Fruit fly (Drosophila melanogaster) whole organism, embryonic: ENCODE results near the gene bi.
A peak's percentile ranks its signal among the peaks of the same experiment; 100 is the strongest.

Source experiments
- Aef1 ChIP-seq: fragments of 200-800 bp; sonication (Bioruptor generic); IDR thresholded peaks from 3 replicates; pipeline ENCODE4 v1.3.6; 2022; ENCODE audit warnings: missing biosample characterization, missing genetic modification characterization
- C15 ChIP-seq: fragments of 200-800 bp; sonication (Bioruptor generic); IDR thresholded peaks from 3 replicates; pipeline ENCODE4 v1.3.6; 2022; ENCODE audit warnings: missing biosample characterization, missing genetic modification characterization
- CG10147 ChIP-seq: fragments of 200-800 bp; sonication (Bioruptor generic); optimal IDR thresholded peaks from 2 replicates; lab custom pipeline; 2019; ENCODE audit warnings: missing biosample characterization, mild to moderate bottlenecking, missing genetic modification characterization, moderate library complexity
- CG10654 ChIP-seq: fragments of 200-800 bp; sonication (Bioruptor generic); optimal IDR thresholded peaks from 2 replicates; lab custom pipeline; 2016; ENCODE audit warnings: missing biosample characterization, missing genetic modification characterization
- CG10959 ChIP-seq: fragments of 200-800 bp; sonication (Bioruptor generic); IDR thresholded peaks from 2 replicates; pipeline ENCODE4 v1.3.6; 2022; ENCODE audit warnings: missing biosample characterization, missing genetic modification characterization
- CG12219 ChIP-seq: fragments of 200-800 bp; sonication (Bioruptor generic); optimal IDR thresholded peaks from 3 replicates; lab custom pipeline; 2018; ENCODE audit warnings: missing biosample characterization, mild to moderate bottlenecking, missing genetic modification characterization
- CG12942 ChIP-seq: fragments of 200-800 bp; sonication (Bioruptor generic); optimal IDR thresholded peaks from 3 replicates; lab custom pipeline; 2016; ENCODE audit warnings: missing biosample characterization, missing genetic modification characterization
- CG13424 ChIP-seq: fragments of 200-800 bp; sonication (Bioruptor generic); optimal IDR thresholded peaks from 2 replicates; lab custom pipeline; 2019; ENCODE audit warnings: missing biosample characterization, mild to moderate bottlenecking, missing genetic modification characterization, moderate library complexity
- CG13775 ChIP-seq: fragments of 200-800 bp; sonication (Bioruptor generic); optimal IDR thresholded peaks from 3 replicates; lab custom pipeline; 2017; ENCODE audit warnings: missing biosample characterization, mild to moderate bottlenecking, missing genetic modification characterization
- CG15269 ChIP-seq: fragments of 200-800 bp; sonication (Bioruptor generic); optimal IDR thresholded peaks from 2 replicates; lab custom pipeline; 2018; ENCODE audit warnings: missing biosample characterization, mild to moderate bottlenecking, missing genetic modification characterization, moderate library complexity
- CG15479 ChIP-seq: fragments of 200-800 bp; sonication (Bioruptor generic); optimal IDR thresholded peaks from 3 replicates; lab custom pipeline; 2019; ENCODE audit warnings: missing biosample characterization, mild to moderate bottlenecking, missing genetic modification characterization, moderate library complexity
- CG18011 ChIP-seq: fragments of 200-800 bp; sonication (Bioruptor generic); optimal IDR thresholded peaks from 2 replicates; lab custom pipeline; 2017; ENCODE audit warnings: missing biosample characterization, missing genetic modification characterization, mild to moderate bottlenecking, moderate library complexity, missing genotype
- CG2199 ChIP-seq: fragments of 200-800 bp; sonication (Bioruptor generic); IDR thresholded peaks from 3 replicates; pipeline ENCODE4 v1.3.6; 2022; ENCODE audit warnings: missing biosample characterization, missing genetic modification characterization
- CG2875 ChIP-seq: fragments of 200-800 bp; sonication (Bioruptor generic); optimal IDR thresholded peaks from 2 replicates; lab custom pipeline; 2017; ENCODE audit warnings: missing biosample characterization, mild to moderate bottlenecking, missing genetic modification characterization, missing genetic modification reagents
- CG32532 ChIP-seq: fragments of 200-800 bp; sonication (Bioruptor generic); IDR thresholded peaks from 2 replicates; pipeline ENCODE4 v1.3.6; 2022; ENCODE audit warnings: missing biosample characterization, missing genetic modification characterization
- CG4707 ChIP-seq: fragments of 200-800 bp; sonication (Bioruptor generic); optimal IDR thresholded peaks from 2 replicates; lab custom pipeline; 2018; ENCODE audit warnings: missing biosample characterization, mild to moderate bottlenecking, missing genetic modification characterization, moderate library complexity
- CG4820 ChIP-seq: fragments of 200-800 bp; sonication (Bioruptor generic); optimal IDR thresholded peaks from 3 replicates; lab custom pipeline; 2016; ENCODE audit warnings: missing biosample characterization, missing genetic modification characterization
- CG7556 ChIP-seq: fragments of 200-800 bp; sonication (Bioruptor generic); optimal IDR thresholded peaks from 2 replicates; lab custom pipeline; 2017; ENCODE audit warnings: missing biosample characterization, mild to moderate bottlenecking, missing genetic modification characterization
- CG9876 ChIP-seq: fragments of 200-800 bp; sonication (Bioruptor generic); optimal IDR thresholded peaks from 2 replicates; lab custom pipeline; 2016; ENCODE audit warnings: missing biosample characterization, missing genetic modification characterization
- CrebB ChIP-seq: fragments of 200-800 bp; sonication (Bioruptor generic); optimal IDR thresholded peaks from 3 replicates; lab custom pipeline; 2018; ENCODE audit warnings: missing biosample characterization, mild to moderate bottlenecking, missing genetic modification characterization
- Dad ChIP-seq: fragments of 200-800 bp; sonication (Bioruptor generic); optimal IDR thresholded peaks from 3 replicates; lab custom pipeline; 2016; ENCODE audit warnings: missing biosample characterization, missing genetic modification characterization
- Dfd ChIP-seq, 2 experiments: fragments of >200 bp; optimal IDR thresholded peaks; 2 replicates each; lab custom pipeline; 2017; ENCODE audit warnings: missing biosample characterization in 2 of 2, missing genetic modification characterization in 2 of 2
- Doc3 ChIP-seq: fragments of 200-800 bp; sonication (Bioruptor generic); IDR thresholded peaks from 3 replicates; pipeline ENCODE4 v1.3.6; 2022; ENCODE audit warnings: missing biosample characterization, missing genetic modification characterization; ENCODE audit not compliant: partially characterized antibody
- Hmx ChIP-seq: fragments of 200-800 bp; sonication (Bioruptor generic); optimal IDR thresholded peaks from 2 replicates; lab custom pipeline; 2016; ENCODE audit warnings: missing biosample characterization, missing genetic modification characterization
- Hsf ChIP-seq: fragments of 200-800 bp; sonication (Bioruptor generic); optimal IDR thresholded peaks from 3 replicates; lab custom pipeline; 2016; ENCODE audit warnings: missing biosample characterization, missing genetic modification characterization
- MBD-R2 ChIP-seq: fragments of 200-800 bp; sonication (Bioruptor generic); IDR thresholded peaks from 2 replicates; pipeline ENCODE4 v1.3.6; 2022; ENCODE audit warnings: missing biosample characterization, missing genetic modification characterization
- Max ChIP-seq: fragments of 200-800 bp; sonication (Bioruptor generic); optimal IDR thresholded peaks from 2 replicates; lab custom pipeline; 2016; ENCODE audit warnings: missing biosample characterization, mild to moderate bottlenecking, missing genetic modification characterization
- Nf-YB ChIP-seq: fragments of 200-800 bp; sonication (Bioruptor generic); optimal IDR thresholded peaks from 3 replicates; lab custom pipeline; 2019; ENCODE audit warnings: missing biosample characterization, mild to moderate bottlenecking, missing genetic modification characterization, moderate library complexity
- Pdp1 ChIP-seq, 2 experiments: fragments of 200-800 bp; sonication (Bioruptor generic); optimal IDR thresholded peaks; 3 replicates each; lab custom pipeline; 2016; ENCODE audit warnings: missing biosample characterization in 2 of 2, missing genetic modification characterization in 2 of 2, mild to moderate bottlenecking in 1 of 2, moderate library complexity in 1 of 2
- Sox100B ChIP-seq: fragments of 200-800 bp; sonication (Bioruptor generic); optimal IDR thresholded peaks from 3 replicates; lab custom pipeline; 2018; ENCODE audit warnings: missing biosample characterization, mild to moderate bottlenecking, missing genetic modification characterization
- Taf1 ChIP-seq: fragments of 200-800 bp; sonication (Bioruptor generic); IDR thresholded peaks from 2 replicates; pipeline ENCODE4 v1.3.6; 2022; ENCODE audit warnings: missing biosample characterization, missing genetic modification characterization
- bcd ChIP-seq: fragments of 200-800 bp; sonication (Bioruptor generic); optimal IDR thresholded peaks from 2 replicates; lab custom pipeline; 2017; ENCODE audit warnings: missing biosample characterization, mild to moderate bottlenecking, missing genetic modification characterization
- btn ChIP-seq: fragments of 200-800 bp; sonication (Bioruptor generic); optimal IDR thresholded peaks from 2 replicates; lab custom pipeline; 2016; ENCODE audit warnings: missing biosample characterization, missing genetic modification characterization
- cas ChIP-seq: fragments of 200-800 bp; sonication (Bioruptor generic); IDR thresholded peaks from 2 replicates; pipeline ENCODE4 v1.3.6; 2022; ENCODE audit warnings: missing biosample characterization, missing genetic modification characterization
- caup ChIP-seq: fragments of 200-800 bp; sonication (Bioruptor generic); optimal IDR thresholded peaks from 3 replicates; lab custom pipeline; 2017; ENCODE audit warnings: missing biosample characterization, mild to moderate bottlenecking, missing genetic modification characterization, moderate library complexity; ENCODE audit not compliant: severe bottlenecking
- dpn ChIP-seq, 2 experiments: fragments of 200-800 bp; sonication (Bioruptor generic); optimal IDR thresholded peaks; 3 replicates each; lab custom pipeline; 2016; ENCODE audit warnings: missing biosample characterization in 2 of 2, missing genetic modification characterization in 2 of 2
- grn ChIP-seq: fragments of 200-800 bp; sonication (Bioruptor generic); optimal IDR thresholded peaks from 3 replicates; lab custom pipeline; 2017; ENCODE audit warnings: missing biosample characterization, missing genetic modification characterization
- hkb ChIP-seq, 2 experiments: fragments of 200-800 bp in 1 of 2; fragments of >200 bp in 1 of 2; sonication (Bioruptor generic) in 1 of 2; IDR thresholded peaks in 1 of 2; optimal IDR thresholded peaks in 1 of 2; 2 replicates each; pipeline versions ENCODE4 v1.3.6 to Lab custom; 2017 to 2022; ENCODE audit warnings: missing biosample characterization in 1 of 2, missing genetic modification characterization in 1 of 2
- insv ChIP-seq, 2 experiments: fragments of 200-800 bp; sonication (Bioruptor generic); optimal IDR thresholded peaks; 3 replicates each; lab custom pipeline; 2016 to 2018; ENCODE audit warnings: missing biosample characterization in 2 of 2, missing genetic modification characterization in 2 of 2
- mld ChIP-seq: fragments of 200-800 bp; sonication (Bioruptor generic); IDR thresholded peaks from 3 replicates; pipeline ENCODE4 v1.3.6; 2022; ENCODE audit warnings: missing biosample characterization, missing genetic modification characterization; ENCODE audit not compliant: partially characterized antibody
- nau ChIP-seq: fragments of 200-800 bp; sonication (Bioruptor generic); optimal IDR thresholded peaks from 3 replicates; lab custom pipeline; 2017; ENCODE audit warnings: missing biosample characterization, mild to moderate bottlenecking, missing genetic modification characterization, missing genetic modification reagents
- oc ChIP-seq: fragments of 200-800 bp; sonication (Bioruptor generic); optimal IDR thresholded peaks from 2 replicates; lab custom pipeline; 2018; ENCODE audit warnings: missing biosample characterization, mild to moderate bottlenecking, missing genetic modification characterization, moderate library complexity
- org-1 ChIP-seq: fragments of 200-800 bp; sonication (Bioruptor generic); optimal IDR thresholded peaks from 2 replicates; lab custom pipeline; 2017; ENCODE audit warnings: missing biosample characterization, missing genetic modification characterization
- otp ChIP-seq: fragments of 200-800 bp; sonication (Bioruptor generic); IDR thresholded peaks from 3 replicates; pipeline ENCODE4, ENCODE4 v1.3.6; 2022; ENCODE audit warnings: missing biosample characterization, missing genetic modification characterization
- ranshi ChIP-seq: fragments of 200-800 bp; sonication (Bioruptor generic); IDR thresholded peaks from 2 replicates; pipeline ENCODE4 v1.3.6; 2022; ENCODE audit warnings: missing biosample characterization, missing genetic modification characterization
- salm ChIP-seq: fragments of 200-800 bp; sonication (Bioruptor generic); optimal IDR thresholded peaks from 2 replicates; lab custom pipeline; 2018; ENCODE audit warnings: missing biosample characterization, mild to moderate bottlenecking, missing genetic modification characterization
- sd ChIP-seq: fragments of 200-800 bp; sonication (Bioruptor generic); optimal IDR thresholded peaks from 3 replicates; lab custom pipeline; 2018; ENCODE audit warnings: missing biosample characterization, mild to moderate bottlenecking, missing genetic modification characterization, moderate library complexity
- sqz ChIP-seq: fragments of 200-800 bp; sonication (Bioruptor generic); optimal IDR thresholded peaks from 3 replicates; lab custom pipeline; 2018; ENCODE audit warnings: missing biosample characterization, mild to moderate bottlenecking, missing genetic modification characterization
- stc ChIP-seq: fragments of 200-800 bp; sonication (Bioruptor generic); IDR thresholded peaks from 2 replicates; pipeline ENCODE4 v1.3.6; 2022; ENCODE audit warnings: missing biosample characterization, missing genetic modification characterization
- wek ChIP-seq: fragments of 200-800 bp; sonication (Bioruptor generic); optimal IDR thresholded peaks from 3 replicates; lab custom pipeline; 2018; ENCODE audit warnings: missing biosample characterization, mild to moderate bottlenecking, missing genetic modification characterization, moderate library complexity

The bi gene

dm6 chrX:4507121-4507520 lies 94.5 kb downstream of the bi start (continued):
- TF ChIP-seq hkb (optimal IDR thresholded peaks at IDR 0.05; lab: Kevin White, UChicago), result no peak
- no peak for TF ChIP-seq hkb (GFP tag; IDR thresholded peaks at IDR 0.05; lab: Robert Waterston, UW)
- no peak for TF ChIP-seq Aef1 (GFP tag; lab: Robert Waterston, UW)
- TF ChIP-seq Dad (GFP tag; lab: Kevin White, UChicago), result peak; percentile 28
- no peak for TF ChIP-seq ranshi
- TF ChIP-seq Hmx (GFP tag; lab: Kevin White, UChicago), result no peak
- no peak for TF ChIP-seq Max (GFP tag; lab: Kevin White, UChicago)
- peak; percentile 52 to 69 for TF ChIP-seq dpn (GFP tag; optimal IDR thresholded peaks at IDR 0.05; lab: Kevin White, UChicago)
- no peak for TF ChIP-seq mld (GFP tag; lab: Robert Waterston, UW)
- peak; percentile 50 for TF ChIP-seq org-1 (GFP tag; lab: Kevin White, UChicago)
- TF ChIP-seq CG9876 (GFP tag; lab: Kevin White, UChicago), result peak; percentile 42
- no peak for TF ChIP-seq Doc3 (GFP tag; lab: Robert Waterston, UW)
- TF ChIP-seq bcd, result peak; percentile 43
- peak in 1 of 2 experiments; percentile 34 for TF ChIP-seq insv (GFP tag; optimal IDR thresholded peaks at IDR 0.05; lab: Kevin White, UChicago)
- no peak for TF ChIP-seq sd
- TF ChIP-seq CG12942, result no peak
- TF ChIP-seq btn, result peak; percentile 0
- no peak for TF ChIP-seq oc
- peak; percentile 21 to 54 for TF ChIP-seq Pdp1 (GFP tag; optimal IDR thresholded peaks at IDR 0.05; lab: Kevin White, UChicago)
- peak; percentile 83 for TF ChIP-seq CG2199
- peak; percentile 32 for TF ChIP-seq Nf-YB (GFP tag; lab: Kevin White, UChicago)
- TF ChIP-seq CG18011 (GFP tag; lab: Kevin White, UChicago), result no peak
- TF ChIP-seq Sox100B (GFP tag; lab: Kevin White, UChicago), result peak; percentile 19
- peak; percentile 69 for TF ChIP-seq CG10959 (GFP tag; lab: Robert Waterston, UW)
- no peak for TF ChIP-seq CG10654 (GFP tag; lab: Kevin White, UChicago)
- TF ChIP-seq sqz (GFP tag; lab: Kevin White, UChicago), result peak; percentile 89
- no peak for TF ChIP-seq grn
- TF ChIP-seq caup (GFP tag; lab: Kevin White, UChicago), result peak; percentile 56
- TF ChIP-seq otp, result peak; percentile 66; the same call in 1 of the 3 replicates
- TF ChIP-seq cas, result no peak
- no peak for TF ChIP-seq Taf1 (GFP tag; lab: Robert Waterston, UW)
- no peak for TF ChIP-seq C15 (GFP tag; lab: Robert Waterston, UW)
- peak; percentile 46 for TF ChIP-seq CG4820 (GFP tag; lab: Kevin White, UChicago)
- peak; percentile 78 for TF ChIP-seq CG32532
- TF ChIP-seq CG15479 (GFP tag; lab: Kevin White, UChicago), result no peak
- TF ChIP-seq CG15269 (tag; lab: Kevin White, UChicago), result peak; percentile 49
- TF ChIP-seq CG4707 (GFP tag; lab: Kevin White, UChicago), result peak; percentile 80
- no peak for TF ChIP-seq salm (tag; lab: Kevin White, UChicago)
- TF ChIP-seq stc (GFP tag; lab: Robert Waterston, UW), result no peak
- TF ChIP-seq CG12219 (GFP tag; lab: Kevin White, UChicago), result peak; percentile 34
- no peak for TF ChIP-seq nau (GFP tag; lab: Kevin White, UChicago)
- no peak for TF ChIP-seq MBD-R2 (GFP tag; lab: Robert Waterston, UW)
- peak; percentile 77 for TF ChIP-seq CG2875 (GFP tag; lab: Kevin White, UChicago)
- TF ChIP-seq Dfd (GFP tag; optimal IDR thresholded peaks at IDR 0.05; lab: Kevin White, UChicago), result no peak
- peak; percentile 55 for TF ChIP-seq Hsf (GFP tag; lab: Kevin White, UChicago)
- TF ChIP-seq wek (GFP tag; lab: Kevin White, UChicago), result peak; percentile 77
- peak; percentile 48 for TF ChIP-seq CG13775 (GFP tag; lab: Kevin White, UChicago)
- no peak for TF ChIP-seq CG10147 (GFP tag; lab: Kevin White, UChicago)
- TF ChIP-seq CG7556 (GFP tag; lab: Kevin White, UChicago), result no peak
- TF ChIP-seq CG13424, result peak; percentile 37
- TF ChIP-seq CrebB (tag; lab: Kevin White, UChicago), result peak; percentile 45
